Worm (Caenorhabditis elegans): Measurements from ENCODE around the gene acly-1.

DNA sequence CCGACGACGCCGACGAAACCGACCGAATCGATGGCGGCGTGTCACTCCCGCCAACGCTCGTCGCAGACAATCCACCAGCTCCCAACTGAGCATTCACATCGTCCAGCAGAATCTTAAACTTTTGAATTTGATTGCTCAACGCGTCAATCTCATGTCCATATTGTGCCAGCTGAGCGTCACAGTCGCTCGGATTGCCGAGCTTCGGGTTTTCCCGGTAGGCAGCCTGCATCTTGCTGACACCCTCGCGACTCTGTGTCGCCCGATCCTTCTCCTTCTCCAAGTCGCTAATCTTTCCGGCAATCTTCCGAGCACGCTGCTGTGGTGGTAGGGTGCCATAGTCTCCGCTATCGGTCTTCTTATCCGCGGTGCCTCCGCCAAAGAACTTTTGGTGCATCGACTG, 33.0 kb downstream of the acly-1 start:
- TF ChIP-seq W03F9.2 (tag; optimal IDR thresholded peaks at IDR 0.05) (no peak), him-1 (tag; optimal IDR thresholded peaks at IDR 0.05) (no peak), dao-5 (tag; optimal IDR thresholded peaks at IDR 0.05) (no peak)
